Fruit fly (Drosophila melanogaster) whole organism, larva: Measurements from ENCODE around the gene Rpp20.

Experiments
- noc ChIP-seq: fragments of 200-800 bp; sonication (Bioruptor generic); optimal IDR thresholded peaks from 3 replicates; lab custom pipeline; 2019; ENCODE audit warnings: missing biosample characterization, mild to moderate bottlenecking, missing genetic modification characterization, moderate library complexity

The Rpp20 gene

DNA sequence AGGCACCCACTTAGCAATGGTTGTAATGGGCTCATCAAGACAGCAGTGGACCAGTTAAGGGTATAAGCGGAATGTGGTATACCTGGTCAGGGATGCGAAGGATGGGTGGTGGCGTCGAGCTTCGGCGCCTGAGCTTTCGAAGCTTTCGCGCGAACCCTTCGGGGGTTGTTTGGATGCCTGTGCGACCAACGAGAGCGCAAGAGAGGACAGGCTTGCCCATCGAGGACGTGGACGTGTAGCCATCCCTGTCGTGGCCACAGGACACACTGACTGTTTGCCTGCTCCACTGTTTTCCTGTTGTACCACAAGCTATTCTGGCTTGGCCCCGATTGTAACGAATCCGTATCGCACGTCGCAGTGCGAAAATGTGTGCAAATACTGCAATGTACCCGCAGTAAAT lies 9.0 kb upstream of the Rpp20 start, which contains the start of gene CG14234:
Gene CG14234, plus strand, starts transcription at position 301 of the 400 bp plus-strand sequence.
- TF ChIP-seq noc (tag; lab: Kevin White, UChicago): no peak

DNA sequence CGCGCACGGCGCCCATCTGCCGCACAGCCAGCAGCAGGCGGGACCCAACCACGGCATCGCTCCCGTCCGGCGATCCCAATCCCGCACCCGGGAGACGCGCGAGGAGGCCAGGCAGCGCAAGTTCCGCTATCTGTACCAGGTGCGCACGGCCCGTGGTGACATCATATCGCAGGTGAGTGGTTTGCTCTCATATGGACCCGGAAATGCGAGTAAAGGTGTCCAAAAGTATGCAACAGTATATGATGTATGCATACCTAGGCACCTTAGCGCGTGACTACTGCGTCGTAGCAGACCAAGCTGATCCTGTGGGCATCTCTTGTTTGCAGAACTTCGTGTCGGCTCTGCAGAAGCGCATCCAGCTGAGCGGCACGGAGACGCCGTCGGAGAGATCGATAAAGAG lies 6.4 kb upstream of the Rpp20 start:
- no peak for TF ChIP-seq noc (tag; lab: Kevin White, UChicago)

- TF ChIP-seq noc (tag; lab: Kevin White, UChicago): peak; percentile 4
These were observed 1.8 kb downstream of the Rpp20 start, which contains the start of gene parvin for dm6 chrX:19745908-19746604. TSS of gene parvin (plus strand) at chrX:19746041.

DNA sequence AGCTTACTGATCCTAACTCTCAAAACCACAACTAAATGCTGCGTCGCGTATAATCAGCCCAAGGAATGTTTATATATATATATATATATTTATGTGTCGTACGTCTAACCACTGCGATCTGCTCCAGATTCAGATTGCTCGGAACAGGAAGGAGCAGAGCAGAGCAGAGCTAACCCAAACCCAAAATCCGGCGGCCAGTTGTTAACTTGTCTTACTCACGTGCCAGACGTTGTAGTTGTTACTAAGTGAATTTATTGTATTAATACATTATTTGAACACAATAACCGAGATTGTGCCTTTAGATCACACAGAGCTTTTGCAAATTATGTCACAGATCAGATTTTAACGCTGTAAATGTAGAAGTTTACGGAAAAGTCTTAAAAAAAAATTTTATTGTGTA lies 3.8 kb downstream of the Rpp20 start, which contains the start of gene Alr:
Gene Alr, plus strand, starts transcription at position 301 of the 400 bp plus-strand sequence.
- no peak for TF ChIP-seq noc (tag; lab: Kevin White, UChicago)

DNA sequence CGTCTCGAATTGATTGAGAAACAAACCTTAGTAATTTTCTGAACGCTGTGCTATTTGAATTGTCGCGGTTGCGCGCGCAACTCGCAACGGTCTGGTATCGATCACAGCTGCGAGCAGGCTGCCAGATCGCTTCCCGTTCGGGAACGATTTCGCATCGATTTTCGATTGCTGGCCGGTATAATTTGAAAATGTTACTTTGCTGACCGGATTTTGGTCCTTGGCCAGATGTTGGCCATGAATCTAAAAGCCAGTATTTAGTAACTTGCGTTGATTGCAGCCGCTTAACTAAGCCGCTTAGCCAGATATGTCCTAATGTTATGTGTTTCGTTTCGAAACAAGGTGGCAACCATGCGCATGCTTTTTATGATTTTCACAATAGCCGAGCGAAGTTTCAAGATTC lies 4.3 kb downstream of the Rpp20 start:
- TF ChIP-seq noc (tag; lab: Kevin White, UChicago): no peak

dm6 chrX:19750626-19751149 lies 6.5 kb downstream of the Rpp20 start, which contains the start of gene Abcd3:
TSS of gene Abcd3 (plus strand) at chrX:19750770.
- TF ChIP-seq noc (tag; lab: Kevin White, UChicago): peak; percentile 58

dm6 chrX:19752344-19752743 lies 8.1 kb downstream of the Rpp20 start:
- no peak for TF ChIP-seq noc (tag; lab: Kevin White, UChicago)

DNA sequence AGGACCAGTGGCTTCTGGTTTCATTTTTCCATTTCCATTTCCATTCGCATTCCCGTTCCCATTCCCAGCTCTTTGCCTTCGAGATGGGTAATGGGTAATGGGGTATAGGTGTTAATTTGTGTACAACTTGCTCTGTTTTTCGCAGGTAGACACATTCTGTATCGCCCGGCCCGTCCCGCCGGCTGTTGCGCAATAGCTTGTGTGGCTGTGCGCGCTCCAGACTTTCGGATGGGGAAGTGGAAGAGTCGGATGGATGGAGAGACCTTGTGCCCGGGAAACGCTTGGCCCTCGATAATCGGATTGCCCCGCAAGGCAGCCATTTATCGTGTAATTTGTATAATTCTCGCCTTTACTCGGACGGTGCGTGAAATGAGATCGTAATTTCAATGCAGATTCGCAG lies 9.5 kb downstream of the Rpp20 start:
- TF ChIP-seq noc (tag; lab: Kevin White, UChicago): no peak

dm6 chrX:19754152-19754579 lies 9.9 kb downstream of the Rpp20 start:
- peak; percentile 45 for TF ChIP-seq noc (tag; lab: Kevin White, UChicago)

DNA sequence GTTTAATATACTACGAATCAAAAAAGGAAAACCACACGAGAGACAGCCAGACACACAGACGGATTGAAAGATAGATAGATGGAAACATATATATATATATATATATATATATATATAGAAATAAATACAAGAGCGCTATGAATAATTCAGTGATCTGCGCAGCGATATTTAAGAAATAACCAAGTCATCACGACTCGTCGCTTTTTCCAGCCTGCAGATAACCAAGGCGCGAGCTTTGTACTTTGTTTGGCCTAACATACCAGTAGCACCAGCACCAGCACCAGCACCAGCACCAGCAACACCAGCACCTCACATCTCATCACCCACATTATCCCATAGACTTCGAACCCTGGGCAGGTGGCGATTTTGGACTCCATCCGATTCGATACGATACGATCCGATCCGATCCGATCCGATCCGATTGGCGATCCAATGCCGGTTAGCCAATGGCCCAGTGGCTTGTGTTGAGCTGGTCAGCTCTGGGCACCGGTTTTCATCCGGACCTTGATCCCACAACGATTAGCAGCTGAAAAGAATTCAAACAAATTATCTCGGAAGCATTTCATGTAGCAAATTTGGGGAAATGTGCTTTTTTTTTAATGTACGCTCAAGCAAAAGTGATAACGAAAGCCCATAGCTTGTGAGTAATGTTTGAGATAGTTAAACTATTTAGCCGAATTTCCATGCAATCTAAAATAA lies 10.6 kb downstream of the Rpp20 start:
- no peak for TF ChIP-seq noc (tag; lab: Kevin White, UChicago)

dm6 chrX:19762167-19762566 lies 17.9 kb downstream of the Rpp20 start:
- TF ChIP-seq noc (tag; lab: Kevin White, UChicago): no peak

DNA sequence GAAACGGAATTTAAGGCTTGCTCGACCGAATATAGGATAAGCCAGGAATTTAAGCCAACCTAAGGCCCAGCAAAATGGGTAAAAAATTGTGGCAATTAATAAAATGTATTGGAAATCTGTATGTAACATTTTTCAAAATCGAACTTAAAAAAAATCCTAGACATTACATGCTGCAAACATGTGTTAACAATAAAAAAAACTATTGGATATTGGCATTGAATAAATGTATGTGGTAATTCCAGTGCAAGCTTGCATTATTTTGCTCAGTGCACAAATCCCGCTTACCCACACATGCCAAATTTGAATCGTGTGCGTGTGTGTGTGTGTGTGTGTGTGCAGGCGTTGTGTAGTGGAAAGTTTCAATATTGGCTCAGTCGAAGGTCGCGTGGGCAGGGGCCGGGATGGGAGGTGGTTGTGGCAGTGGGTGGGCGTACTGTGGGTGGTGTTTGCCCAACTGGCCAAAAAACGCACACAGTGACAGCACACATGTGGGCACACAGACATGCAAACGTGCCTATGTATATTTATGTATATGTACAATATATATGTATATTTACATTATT lies 19.3 kb downstream of the Rpp20 start:
- TF ChIP-seq noc (tag; lab: Kevin White, UChicago): no peak

DNA sequence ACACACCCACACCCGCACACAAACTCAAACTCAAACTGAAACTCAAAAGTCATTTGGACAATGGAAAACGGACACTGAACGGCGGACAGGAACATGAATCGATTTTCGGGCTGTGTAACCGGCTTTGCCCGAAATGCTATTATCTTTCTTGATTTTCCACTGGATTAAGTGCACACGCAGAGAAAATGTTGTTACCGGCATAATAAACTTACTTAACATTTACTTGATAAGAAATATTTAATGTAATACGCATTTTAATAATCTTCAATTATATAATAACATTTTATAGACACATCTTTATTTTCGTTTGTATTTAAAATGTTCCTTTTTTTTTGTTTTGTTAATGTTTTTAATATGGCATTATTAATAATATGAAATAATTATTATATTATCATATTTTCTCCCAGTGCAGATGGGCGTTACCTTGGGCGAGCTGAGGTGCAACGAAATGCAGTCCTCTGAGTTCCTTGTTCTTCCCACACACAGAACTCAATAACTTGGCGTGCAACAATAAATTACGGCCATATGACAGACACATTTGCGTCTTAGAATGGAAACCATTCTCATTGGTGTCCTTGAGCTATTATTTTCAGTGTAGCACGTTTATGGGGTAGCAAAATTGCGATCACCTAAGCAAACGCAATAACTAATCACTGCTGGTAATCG lies 20.7 kb downstream of the Rpp20 start, which contains the start of gene CG12702:
Gene CG12702, minus strand, starts transcription at position 51 of the 666 bp plus-strand sequence.
- TF ChIP-seq noc (tag; lab: Kevin White, UChicago): no peak

DNA sequence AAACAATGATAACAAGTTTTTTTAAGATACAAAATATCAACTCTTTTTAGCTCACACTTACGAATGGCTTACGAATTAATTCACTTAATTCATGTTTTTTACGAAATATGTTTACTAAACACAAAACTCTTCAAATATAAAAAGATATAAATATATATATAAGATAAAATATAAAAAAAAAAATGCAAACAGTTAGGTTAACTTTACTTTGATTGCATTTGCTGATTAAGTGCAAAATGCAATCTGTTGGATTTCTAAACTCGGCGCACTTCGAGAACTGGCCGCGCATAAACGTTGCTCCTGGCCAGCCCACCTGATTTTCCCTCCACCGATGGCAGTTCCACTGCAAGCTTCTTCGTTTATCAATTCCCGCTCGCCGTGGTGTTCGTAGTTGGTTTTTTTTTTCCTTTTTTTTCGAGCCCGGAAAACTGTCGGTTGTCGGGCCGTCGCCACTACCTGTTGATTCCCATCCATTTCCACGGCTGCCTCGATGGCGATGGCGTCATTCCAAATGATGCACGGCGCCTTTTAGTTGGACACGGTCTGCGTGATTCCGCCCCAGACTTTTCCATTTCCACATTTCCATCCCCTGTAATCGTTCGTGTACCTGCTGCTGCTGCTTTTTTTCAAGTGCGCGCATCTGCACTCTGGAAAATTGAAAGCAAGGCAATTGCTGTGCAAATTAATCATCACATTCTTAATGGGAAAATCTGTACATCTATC lies 21.4 kb downstream of the Rpp20 start:
- TF ChIP-seq noc (tag; lab: Kevin White, UChicago): no peak
